Fruit fly (Drosophila melanogaster): ENCODE measurements around the gene fln.
A peak's percentile ranks its signal among the peaks of the same experiment; 100 is the strongest.

The fln gene

dm6 chr3L:19988891-19989290 is 2.1 kb downstream of the fln start, which contains the start of gene Csas:
Csas (minus strand) TSS chr3L:19988991.
- TF ChIP-seq CG17801 (GFP tag; optimal IDR thresholded peaks at IDR 0.05; ENCODE audit: partially characterized antibody): no peak

dm6 chr3L:19985768-19986167 is 5.3 kb downstream of the fln start, which contains the start of the genes hale and schuy:
hale (minus strand) TSS chr3L:19985868.
schuy (plus strand) TSS chr3L:19986093.
- TF ChIP-seq CG17801 (GFP tag; optimal IDR thresholded peaks at IDR 0.05; ENCODE audit: partially characterized antibody): no peak

dm6 chr3L:19981385-19981784 is 9.6 kb downstream of the fln start, which contains the start of gene CG17732:
CG17732 (plus strand) TSS chr3L:19981685.
- TF ChIP-seq CG17801 (GFP tag; optimal IDR thresholded peaks at IDR 0.05; ENCODE audit: partially characterized antibody): no peak

dm6 chr3L:19979592-19979991 is 11.4 kb downstream of the fln start, which contains the start of gene CG14182:
CG14182 (minus strand) TSS chr3L:19979812.
- TF ChIP-seq CG17801 (GFP tag; optimal IDR thresholded peaks at IDR 0.05; ENCODE audit: partially characterized antibody): peak; percentile 2

dm6 chr3L:19978088-19978487 is 12.9 kb downstream of the fln start:
- TF ChIP-seq CG17801 (GFP tag; optimal IDR thresholded peaks at IDR 0.05; ENCODE audit: partially characterized antibody): no peak

- TF ChIP-seq CG17801 (GFP tag; optimal IDR thresholded peaks at IDR 0.05; ENCODE audit: partially characterized antibody): no peak
These were observed 22.1 kb downstream of the fln start for dm6 chr3L:19968725-19969598.

dm6 chr3L:19961805-19962204 is 29.2 kb downstream of the fln start:
- no peak for TF ChIP-seq CG17801 (GFP tag; optimal IDR thresholded peaks at IDR 0.05; ENCODE audit: partially characterized antibody)

dm6 chr3L:19955699-19956098 is 35.3 kb downstream of the fln start, which contains the start of gene CG42263:
CG42263 (minus strand) TSS chr3L:19955799.
- no peak for TF ChIP-seq CG17801 (GFP tag; optimal IDR thresholded peaks at IDR 0.05; ENCODE audit: partially characterized antibody)

- TF ChIP-seq CG17801 (GFP tag; optimal IDR thresholded peaks at IDR 0.05; ENCODE audit: partially characterized antibody): no peak
These were observed 36.6 kb downstream of the fln start, which contains the start of gene CG42654 for dm6 chr3L:19954426-19954825. CG42654 (minus strand) TSS chr3L:19954526.

dm6 chr3L:19953612-19954011 is 37.4 kb downstream of the fln start, which contains the start of gene CG42655:
CG42655 (minus strand) TSS chr3L:19953712.
- TF ChIP-seq CG17801 (GFP tag; optimal IDR thresholded peaks at IDR 0.05; ENCODE audit: partially characterized antibody): no peak

dm6 chr3L:19952690-19953089 is 38.3 kb downstream of the fln start, which contains the start of gene CG33710:
CG33710 (minus strand) TSS chr3L:19952790.
- TF ChIP-seq CG17801 (GFP tag; optimal IDR thresholded peaks at IDR 0.05; ENCODE audit: partially characterized antibody): no peak

- TF ChIP-seq CG17801 (GFP tag; optimal IDR thresholded peaks at IDR 0.05; ENCODE audit: partially characterized antibody): no peak
These were observed 39.2 kb downstream of the fln start, which contains the start of gene CG34258 for dm6 chr3L:19951868-19952267. CG34258 (minus strand) TSS chr3L:19951968.

dm6 chr3L:19951035-19951434 is 40.0 kb downstream of the fln start, which contains the start of gene CG32219:
CG32219 (minus strand) TSS chr3L:19951135.
- no peak for TF ChIP-seq CG17801 (GFP tag; optimal IDR thresholded peaks at IDR 0.05; ENCODE audit: partially characterized antibody)

- TF ChIP-seq CG17801 (GFP tag; optimal IDR thresholded peaks at IDR 0.05; ENCODE audit: partially characterized antibody): no peak
These were observed 45.6 kb downstream of the fln start for dm6 chr3L:19945469-19945868.

- TF ChIP-seq CG17801 (GFP tag; optimal IDR thresholded peaks at IDR 0.05; ENCODE audit: partially characterized antibody): no peak
These were observed 49.9 kb downstream of the fln start for dm6 chr3L:19941162-19941561.

- no peak for TF ChIP-seq CG17801 (GFP tag; optimal IDR thresholded peaks at IDR 0.05; ENCODE audit: partially characterized antibody)
These were observed 50.7 kb downstream of the fln start for dm6 chr3L:19940349-19940748.
